Worm (Caenorhabditis elegans): Measurements from ENCODE around the gene clec-126.

Gene clec-126

DNA sequence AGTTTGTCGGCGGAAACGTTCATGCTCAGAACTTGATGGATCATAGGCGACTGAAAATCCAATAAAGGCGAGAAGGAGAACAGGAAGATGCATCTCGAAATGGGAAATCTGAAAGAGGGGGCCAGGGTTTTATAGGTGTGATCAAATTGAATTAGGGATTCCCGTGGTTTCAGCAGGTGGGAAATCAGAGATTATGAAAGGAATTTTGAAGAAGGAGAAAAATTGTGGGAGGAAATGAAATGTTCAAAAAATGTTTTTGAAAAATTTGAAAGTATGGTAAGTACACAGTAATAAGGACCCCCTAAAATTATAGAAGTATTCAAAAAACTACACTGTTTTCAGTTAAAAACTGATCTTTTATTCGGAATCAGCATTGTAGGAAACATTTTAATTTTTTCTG is 48.7 kb upstream of the clec-126 start, which contains the start of gene Y49F6B.20:
Y49F6B.20 (minus strand) TSS at position 101 of the 400 bp plus-strand sequence.
- TF ChIP-seq R02D3.7 (tag; optimal IDR thresholded peaks at IDR 0.05) (no peak), Y55F3AM.14 (GFP tag; optimal IDR thresholded peaks at IDR 0.05) (no peak), zag-1 (tag; optimal IDR thresholded peaks at IDR 0.05) (no peak), peb-1 (tag; optimal IDR thresholded peaks at IDR 0.05) (no peak), nhr-21 (tag; optimal IDR thresholded peaks at IDR 0.05) (no peak)

DNA sequence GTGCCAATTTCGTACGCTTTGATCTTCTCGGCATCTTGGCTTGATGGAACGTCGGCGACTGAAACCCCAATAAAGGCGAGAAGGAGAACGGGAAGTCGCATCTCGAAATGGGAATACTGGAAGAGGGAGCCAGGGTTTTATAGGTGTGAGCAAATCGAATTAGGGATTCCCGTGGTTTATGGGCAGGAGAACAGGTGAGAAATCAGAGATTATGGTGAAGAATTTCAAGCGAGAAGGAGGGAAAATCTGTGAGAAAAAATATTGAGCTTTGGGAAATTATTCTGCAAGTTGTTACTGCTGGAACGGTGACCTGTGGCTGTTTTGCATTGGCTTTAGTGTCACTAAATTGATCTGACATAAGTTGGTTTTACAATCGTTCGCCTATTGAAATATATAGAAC is 47.7 kb upstream of the clec-126 start, which contains the start of gene Y49F6B.13:
Y49F6B.13 (minus strand) TSS at position 101 of the 400 bp plus-strand sequence.
- TF ChIP-seq ztf-11 (tag; optimal IDR thresholded peaks at IDR 0.05) (no peak), nhr-25 (tag; optimal IDR thresholded peaks at IDR 0.05) (no peak)

DNA sequence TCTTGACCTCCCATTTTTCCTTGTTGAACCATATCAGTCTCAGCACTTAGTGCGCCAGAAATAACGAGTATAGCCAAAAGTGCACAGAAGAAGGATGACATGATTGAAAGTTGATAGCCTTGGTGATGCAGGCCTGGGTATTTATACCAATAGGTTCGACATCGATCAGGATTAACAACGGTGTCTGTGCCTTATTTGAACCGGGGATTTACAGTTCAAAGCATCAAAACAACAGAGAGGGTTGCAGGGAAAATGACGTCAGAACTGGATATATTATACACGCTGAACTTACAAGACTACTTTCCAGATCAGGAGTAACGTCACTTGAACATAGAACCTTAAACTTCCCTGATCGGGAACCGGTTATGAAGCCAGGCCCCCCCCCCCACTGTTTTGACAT is 47.0 kb upstream of the clec-126 start, which contains the start of gene Y49F6B.12:
Y49F6B.12 (minus strand) TSS at position 101 of the 400 bp plus-strand sequence.
- no peak for TF ChIP-seq peb-1 (tag; optimal IDR thresholded peaks at IDR 0.05)
- TF ChIP-seq nhr-6 (tag; optimal IDR thresholded peaks at IDR 0.05), result no peak
- no peak for TF ChIP-seq crh-2 (tag; optimal IDR thresholded peaks at IDR 0.05)
- TF ChIP-seq nhr-25 (tag; optimal IDR thresholded peaks at IDR 0.05), result no peak
- no peak for TF ChIP-seq lin-13 (GFP tag; optimal IDR thresholded peaks at IDR 0.05)
- TF ChIP-seq ZK546.5 (tag; optimal IDR thresholded peaks at IDR 0.05), result no peak
- no peak for TF ChIP-seq sma-9 (GFP tag; optimal IDR thresholded peaks at IDR 0.05)
- TF ChIP-seq sma-9 (tag; optimal IDR thresholded peaks at IDR 0.05), result no peak
- TF ChIP-seq unc-62 (GFP tag; optimal IDR thresholded peaks at IDR 0.05), result no peak

DNA sequence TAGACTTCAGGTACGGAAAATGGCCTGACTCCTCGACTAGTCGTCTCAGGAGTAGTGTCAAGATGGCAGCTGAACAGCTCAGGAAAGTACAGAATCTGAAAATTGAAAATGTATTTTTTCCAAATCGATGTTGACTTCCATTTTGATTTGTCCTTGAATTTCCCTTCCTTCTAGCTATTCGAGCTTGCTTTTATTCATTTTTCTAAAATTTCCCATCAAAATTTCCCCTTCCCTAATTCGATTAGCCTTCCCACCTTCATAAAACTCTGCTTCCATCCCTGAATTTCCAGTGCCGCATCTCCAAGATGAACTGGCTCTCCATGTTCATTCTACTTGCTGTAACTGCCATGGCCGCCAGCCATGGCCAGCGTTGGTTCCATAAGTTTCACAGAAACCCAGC is 46.5 kb upstream of the clec-126 start, which contains the start of gene Y49F6B.6:
Y49F6B.6 (plus strand) TSS at position 301 of the 400 bp plus-strand sequence.
- no peak for TF ChIP-seq skn-1 (tag; optimal IDR thresholded peaks at IDR 0.05)

DNA sequence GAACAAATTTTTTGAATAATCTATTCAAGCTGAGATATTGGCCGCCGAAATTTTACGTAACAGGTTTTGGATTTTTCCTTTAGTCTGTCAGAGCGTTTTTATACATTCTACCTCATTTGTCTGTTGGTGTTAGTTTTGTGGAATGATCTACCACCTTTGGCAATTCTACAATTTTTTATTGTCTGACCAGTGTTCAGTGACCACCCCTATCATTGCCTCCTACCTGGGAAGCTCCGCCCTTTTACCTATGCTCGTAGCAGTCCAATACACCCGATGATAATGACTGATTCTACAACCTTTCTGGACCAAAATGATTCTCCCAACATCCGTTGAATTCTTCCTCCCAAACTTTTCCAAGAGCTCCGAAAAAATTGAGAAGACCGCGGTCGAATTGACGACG is 45.5 kb upstream of the clec-126 start, which contains the start of gene sdz-32:
sdz-32 (plus strand) TSS at position 301 of the 400 bp plus-strand sequence.
- TF ChIP-seq gmeb-1 (tag; optimal IDR thresholded peaks at IDR 0.05) (no peak), blmp-1 (tag; optimal IDR thresholded peaks at IDR 0.05; ENCODE audit: insufficient read depth) (no peak), Y55F3AM.14 (GFP tag; optimal IDR thresholded peaks at IDR 0.05) (no peak), egl-27 (tag; optimal IDR thresholded peaks at IDR 0.05) (no peak), peb-1 (tag; optimal IDR thresholded peaks at IDR 0.05) (no peak), lsy-2 (tag; optimal IDR thresholded peaks at IDR 0.05) (no peak), ztf-4 (tag; optimal IDR thresholded peaks at IDR 0.05) (no peak), sma-3 (GFP tag; optimal IDR thresholded peaks at IDR 0.05) (no peak), lin-11 (tag; optimal IDR thresholded peaks at IDR 0.05) (no peak), ztf-11 (tag; optimal IDR thresholded peaks at IDR 0.05) (no peak), mbf-1 (tag; optimal IDR thresholded peaks at IDR 0.05) (no peak), nhr-21 (tag; optimal IDR thresholded peaks at IDR 0.05) (no peak), ama-1 (optimal IDR thresholded peaks at IDR 0.05) (no peak), nhr-237 (tag; optimal IDR thresholded peaks at IDR 0.05) (no peak), C34F6.9 (tag; optimal IDR thresholded peaks at IDR 0.05) (no peak)

DNA sequence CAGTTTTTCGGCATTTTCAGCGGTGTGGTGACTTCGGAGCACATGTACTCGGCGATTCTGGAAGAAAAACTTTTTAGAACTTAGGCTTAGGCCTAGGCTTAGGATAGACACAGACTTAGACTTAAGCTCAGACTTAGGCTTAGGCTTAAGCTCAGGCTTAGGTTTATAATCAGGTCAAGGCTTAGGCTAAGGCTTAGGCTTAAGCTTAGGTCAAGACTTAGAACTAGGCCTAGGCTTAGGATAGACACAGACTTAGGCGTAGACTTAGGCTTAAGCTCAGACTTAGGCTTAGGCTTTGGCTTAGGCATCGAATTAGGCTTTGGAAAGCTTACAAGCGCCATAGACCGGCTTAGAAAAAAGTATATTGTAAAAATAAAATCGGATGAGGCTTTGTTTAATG is 42.8 kb upstream of the clec-126 start:
- TF ChIP-seq ztf-11 (tag; optimal IDR thresholded peaks at IDR 0.05) (no peak), unc-39 (tag; optimal IDR thresholded peaks at IDR 0.05) (no peak), nhr-23 (tag; optimal IDR thresholded peaks at IDR 0.05) (no peak), nhr-77 (tag; optimal IDR thresholded peaks at IDR 0.05) (no peak), crh-2 (tag; optimal IDR thresholded peaks at IDR 0.05) (no peak)

DNA sequence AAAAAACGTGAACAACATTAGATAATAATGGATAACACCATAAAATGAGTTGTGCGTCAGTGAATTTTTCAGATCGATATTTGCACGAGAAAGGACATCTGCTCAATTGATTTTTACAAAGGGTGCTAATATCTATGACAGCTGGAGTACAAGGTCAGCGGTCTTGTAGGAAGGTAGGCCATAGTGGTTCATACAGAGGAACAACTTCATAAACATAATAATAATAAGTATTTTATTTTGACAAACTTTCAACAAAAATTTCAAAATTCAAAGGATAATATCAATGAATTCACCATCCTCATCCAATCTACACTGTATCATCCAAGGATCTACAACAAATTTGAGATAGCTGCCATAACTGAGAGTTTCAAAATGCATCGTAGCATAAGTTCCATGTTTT is 42.1 kb upstream of the clec-126 start, which contains the start of gene fbxb-104:
fbxb-104 (minus strand) TSS at position 101 of the 400 bp plus-strand sequence.
- TF ChIP-seq nhr-77 (tag; optimal IDR thresholded peaks at IDR 0.05), result no peak
- TF ChIP-seq crh-2 (tag; optimal IDR thresholded peaks at IDR 0.05), result no peak
- no peak for TF ChIP-seq elt-1 (tag; optimal IDR thresholded peaks at IDR 0.05)
- no peak for TF ChIP-seq nhr-237 (tag; optimal IDR thresholded peaks at IDR 0.05)
- no peak for TF ChIP-seq nhr-23 (tag; optimal IDR thresholded peaks at IDR 0.05)
- no peak for TF ChIP-seq blmp-1 (tag; optimal IDR thresholded peaks at IDR 0.05; ENCODE audit: insufficient read depth)
- TF ChIP-seq fos-1 (tag; optimal IDR thresholded peaks at IDR 0.05), result no peak
- no peak for TF ChIP-seq elt-3 (tag; optimal IDR thresholded peaks at IDR 0.05)
- TF ChIP-seq peb-1 (tag; optimal IDR thresholded peaks at IDR 0.05), result no peak
- TF ChIP-seq aly-2 (tag; optimal IDR thresholded peaks at IDR 0.05), result no peak
- no peak for TF ChIP-seq unc-39 (tag; optimal IDR thresholded peaks at IDR 0.05)
- TF ChIP-seq ztf-4 (tag; optimal IDR thresholded peaks at IDR 0.05), result no peak
- no peak for TF ChIP-seq nhr-11 (tag; optimal IDR thresholded peaks at IDR 0.05)
- TF ChIP-seq sem-4 (tag; optimal IDR thresholded peaks at IDR 0.05), result no peak
- TF ChIP-seq lsy-2 (tag; optimal IDR thresholded peaks at IDR 0.05), result no peak
- TF ChIP-seq lin-13 (GFP tag; optimal IDR thresholded peaks at IDR 0.05), result no peak
- no peak for TF ChIP-seq nhr-10 (tag; optimal IDR thresholded peaks at IDR 0.05)
- no peak for TF ChIP-seq sma-3 (GFP tag; optimal IDR thresholded peaks at IDR 0.05)
- no peak for TF ChIP-seq lin-39 (tag; optimal IDR thresholded peaks at IDR 0.05)
- TF ChIP-seq nhr-12 (tag; optimal IDR thresholded peaks at IDR 0.05), result no peak
